Worm (Caenorhabditis elegans) whole organism, late embryonic: ENCODE measurements around the gene ztf-13.

Experiments used
- F13H6.1 ChIP-seq: sonication (generic microtip); optimal IDR thresholded peaks from 2 replicates; lab custom pipeline; 2016; ENCODE audit warnings: missing genetic modification characterization, missing compliant biosample characterization
- ama-1 ChIP-seq: fragments of 150-350 bp; optimal IDR thresholded peaks from 2 replicates; lab custom pipeline; 2014
- pha-2 ChIP-seq: sonication (generic microtip); optimal IDR thresholded peaks from 2 replicates; lab custom pipeline; 2017; ENCODE audit warnings: mild to moderate bottlenecking, missing genetic modification characterization, missing compliant biosample characterization
- unc-55 ChIP-seq: sonication (generic microtip); optimal IDR thresholded peaks from 2 replicates; lab custom pipeline; 2017; ENCODE audit warnings: missing biosample characterization, missing genetic modification reagents, missing genetic modification characterization

- TF ChIP-seq unc-55 (GFP tag; lab: Kevin White, UChicago) (no peak), pha-2 (tag; lab: Kevin White, UChicago) (no peak), F13H6.1 (no peak), ama-1 (lab: Kevin White, UChicago) (no peak)
Measured at ce11 chrX:3112946-3113427, 11.0 kb upstream of the ztf-13 start, which contains the start of gene gpd-3.
